Fruit fly (Drosophila melanogaster): ENCODE results near the gene CG34428.

The CG34428 gene

dm6 chr3L:13022854-13023560, 38.6 kb upstream of the CG34428 start, which contains the start of gene RpS12 (continued):
- peak; percentile 80 for TF ChIP-seq CG4707 (GFP tag; optimal IDR thresholded peaks at IDR 0.05)
- peak; percentile 63 for TF ChIP-seq hbn (GFP tag; IDR thresholded peaks at IDR 0.05; ENCODE audit: partially characterized antibody)
- TF ChIP-seq tll (GFP tag; optimal IDR thresholded peaks at IDR 0.05) = no peak
- TF ChIP-seq CG10959 (GFP tag; IDR thresholded peaks at IDR 0.05) = peak; percentile 55; the same call in 1 of the 2 replicates
- peak; percentile 81 for TF ChIP-seq nau (GFP tag; optimal IDR thresholded peaks at IDR 0.05)
- peak; percentile 72 for TF ChIP-seq CG7786 (GFP tag; optimal IDR thresholded peaks at IDR 0.05)
- TF ChIP-seq CG3407 (GFP tag; optimal IDR thresholded peaks at IDR 0.05) = peak; percentile 58
- TF ChIP-seq gcm (GFP tag; optimal IDR thresholded peaks at IDR 0.05) = peak; percentile 37
- TF ChIP-seq zen2 (GFP tag; IDR thresholded peaks at IDR 0.05; ENCODE audit: partially characterized antibody) = peak; percentile 20; the same call in 1 of the 3 replicates
- TF ChIP-seq CG18011 (GFP tag; optimal IDR thresholded peaks at IDR 0.05) = peak; percentile 67
- TF ChIP-seq CG6272 (GFP tag; IDR thresholded peaks at IDR 0.05) = peak; percentile 71
- TF ChIP-seq CG4854 (GFP tag; optimal IDR thresholded peaks at IDR 0.05) = peak; percentile 71
- TF ChIP-seq CG13123 (GFP tag; optimal IDR thresholded peaks at IDR 0.05) = peak; percentile 57
- peak; percentile 65 for TF ChIP-seq dmrt11E (tag; optimal IDR thresholded peaks at IDR 0.05)
- TF ChIP-seq sens-2 (GFP tag; IDR thresholded peaks at IDR 0.05) = peak; percentile 75
- peak; percentile 62 for TF ChIP-seq CG4282 (GFP tag; optimal IDR thresholded peaks at IDR 0.05)
- peak; percentile 20 for TF ChIP-seq oc (tag; optimal IDR thresholded peaks at IDR 0.05)
- TF ChIP-seq CTCF (GFP tag; optimal IDR thresholded peaks at IDR 0.05) = peak; percentile 45
- peak; percentile 84 for TF ChIP-seq CG7357 (GFP tag; IDR thresholded peaks at IDR 0.05)
- TF ChIP-seq sc (optimal IDR thresholded peaks at IDR 0.05) = no peak
- peak; percentile 43 for TF ChIP-seq sc (GFP tag; optimal IDR thresholded peaks at IDR 0.05)
- peak; percentile 77; the same call in 2 of the 3 replicates for TF ChIP-seq Mrtf (GFP tag; IDR thresholded peaks at IDR 0.05)
- TF ChIP-seq fd64A (GFP tag; optimal IDR thresholded peaks at IDR 0.05) = peak; percentile 63
- peak; percentile 28 for TF ChIP-seq CG4404 (GFP tag; IDR thresholded peaks at IDR 0.05)
- TF ChIP-seq B-H1 (GFP tag; IDR thresholded peaks at IDR 0.05) = no peak; the same call in 2 of the 3 replicates
- TF ChIP-seq dpn (GFP tag; optimal IDR thresholded peaks at IDR 0.05) = peak; percentile 50 to 85
- peak; percentile 78 for TF ChIP-seq zfh2 (GFP tag; optimal IDR thresholded peaks at IDR 0.05)
- peak; percentile 63 for TF ChIP-seq tna (GFP tag; IDR thresholded peaks at IDR 0.05; ENCODE audit: partially characterized antibody)
- peak; percentile 60 for TF ChIP-seq CG12299 (tag; optimal IDR thresholded peaks at IDR 0.05)
- TF ChIP-seq zfh1 (GFP tag; IDR thresholded peaks at IDR 0.05) = peak; percentile 81
- TF ChIP-seq toy (GFP tag; IDR thresholded peaks at IDR 0.05) = peak; percentile 64; the same call in 1 of the 2 replicates
- TF ChIP-seq MTF-1 (GFP tag; optimal IDR thresholded peaks at IDR 0.05; ENCODE audit: borderline replicate concordance) = peak; percentile 94
- peak in 1 of 2 experiments; percentile 48 for TF ChIP-seq Eip74EF (GFP tag; optimal IDR thresholded peaks at IDR 0.05)
- TF ChIP-seq Atf6 (GFP tag; IDR thresholded peaks at IDR 0.05) = peak; percentile 73
- peak; percentile 79 for TF ChIP-seq ase (GFP tag; IDR thresholded peaks at IDR 0.05)
- 0 out of 2 replicates have a peak, but pooled peaks have one; percentile 51 for TF ChIP-seq nerfin-2 (GFP tag; IDR thresholded peaks at IDR 0.05; ENCODE audit: partially characterized antibody)
- TF ChIP-seq CG17912 (GFP tag; optimal IDR thresholded peaks at IDR 0.05) = peak; percentile 82
- peak; percentile 43 for TF ChIP-seq Usf (GFP tag; optimal IDR thresholded peaks at IDR 0.05)
- no peak for TF ChIP-seq hth (optimal IDR thresholded peaks at IDR 0.05)
- TF ChIP-seq Asciz (GFP tag; optimal IDR thresholded peaks at IDR 0.05) = peak; percentile 39
- TF ChIP-seq NFAT (GFP tag; IDR thresholded peaks at IDR 0.05) = peak; percentile 77; the same call in 1 of the 2 replicates
- peak; percentile 81 for TF ChIP-seq pzg (GFP tag; optimal IDR thresholded peaks at IDR 0.05)
- no peak for TF ChIP-seq pros (GFP tag; optimal IDR thresholded peaks at IDR 0.05)
- TF ChIP-seq MBD-R2 (GFP tag; IDR thresholded peaks at IDR 0.05) = peak; percentile 43; the same call in 1 of the 2 replicates
- TF ChIP-seq Chrac-16 (GFP tag; optimal IDR thresholded peaks at IDR 0.05) = peak; percentile 55
- no peak for TF ChIP-seq grn (GFP tag; optimal IDR thresholded peaks at IDR 0.05)
- peak; percentile 38 for TF ChIP-seq exex (tag; optimal IDR thresholded peaks at IDR 0.05)
- peak; percentile 54 for TF ChIP-seq Lhr (GFP tag; optimal IDR thresholded peaks at IDR 0.05)
- peak; percentile 82 for TF ChIP-seq CG13775 (GFP tag; optimal IDR thresholded peaks at IDR 0.05)

All from whole organism, embryonic.